Worm (Caenorhabditis elegans): ENCODE measurements around the gene R13D11.1.
"Not testable (repeated sequence)": the region's sequence is repeated elsewhere in the genome, so short reads cannot be mapped to it uniquely, and the experiment has no call there.

- not testable (repeated sequence) for TF ChIP-seq R02D3.7, nhr-77, lin-39, nhr-67, egl-27 (tag; optimal IDR thresholded peaks at IDR 0.05)
These were observed 21.7 kb downstream of the R13D11.1 start, which contains the start of the genes K09C6.7 and K09C6.10 for ce11 chrV:838984-839471.
